Fruit fly (Drosophila melanogaster) whole organism, embryonic: Measurements from ENCODE around the gene Rrp47.

ENCODE experiments used
- CG10274 ChIP-seq: fragments of 200-800 bp; sonication (Bioruptor generic); optimal IDR thresholded peaks from 3 replicates; lab custom pipeline; 2017; ENCODE audit warnings: missing biosample characterization, mild to moderate bottlenecking, missing genetic modification characterization
- CG10431 ChIP-seq: fragments of 200-800 bp; sonication (Bioruptor generic); optimal IDR thresholded peaks from 3 replicates; lab custom pipeline; 2018; ENCODE audit warnings: missing biosample characterization, mild to moderate bottlenecking, missing genetic modification characterization
- CG11247 ChIP-seq: fragments of 200-800 bp; sonication (Bioruptor generic); IDR thresholded peaks from 2 replicates; pipeline ENCODE4 v1.3.6; 2022; ENCODE audit warnings: missing biosample characterization, missing genetic modification characterization
- CG13424 ChIP-seq: fragments of 200-800 bp; sonication (Bioruptor generic); optimal IDR thresholded peaks from 2 replicates; lab custom pipeline; 2019; ENCODE audit warnings: missing biosample characterization, mild to moderate bottlenecking, missing genetic modification characterization, moderate library complexity
- CG2889 ChIP-seq: fragments of 200-800 bp; sonication (Bioruptor generic); IDR thresholded peaks from 3 replicates; pipeline ENCODE4 v1.3.6; 2022; ENCODE audit warnings: missing biosample characterization, missing genetic modification characterization
- CG34376 ChIP-seq: fragments of 200-800 bp; sonication (Bioruptor generic); optimal IDR thresholded peaks from 2 replicates; lab custom pipeline; 2018; ENCODE audit warnings: missing biosample characterization, mild to moderate bottlenecking, missing genetic modification characterization
- CG4360 ChIP-seq: fragments of 200-800 bp; sonication (Bioruptor generic); IDR thresholded peaks from 2 replicates; pipeline ENCODE4 v1.3.6; 2022; ENCODE audit warnings: missing biosample characterization, missing genetic modification characterization
- CG4707 ChIP-seq: fragments of 200-800 bp; sonication (Bioruptor generic); optimal IDR thresholded peaks from 2 replicates; lab custom pipeline; 2018; ENCODE audit warnings: missing biosample characterization, mild to moderate bottlenecking, missing genetic modification characterization, moderate library complexity
- CG7271 ChIP-seq: fragments of 200-800 bp; sonication (Bioruptor generic); optimal IDR thresholded peaks from 2 replicates; lab custom pipeline; 2018; ENCODE audit warnings: missing biosample characterization, mild to moderate bottlenecking, missing genetic modification characterization, moderate library complexity
- CG7963 ChIP-seq: fragments of 200-800 bp; sonication (Bioruptor generic); IDR thresholded peaks from 3 replicates; pipeline ENCODE4 v1.3.6; 2022; ENCODE audit warnings: missing biosample characterization, missing genetic modification characterization; ENCODE audit not compliant: partially characterized antibody
- CG8765 ChIP-seq: fragments of 200-800 bp; sonication (Bioruptor generic); IDR thresholded peaks from 2 replicates; pipeline ENCODE4 v1.3.6; 2022; ENCODE audit warnings: missing biosample characterization, missing genetic modification characterization
- CG9817 ChIP-seq: fragments of 200-800 bp; sonication (Bioruptor generic); optimal IDR thresholded peaks from 2 replicates; lab custom pipeline; 2018; ENCODE audit warnings: missing biosample characterization, mild to moderate bottlenecking, missing genetic modification characterization, moderate library complexity
- Camta ChIP-seq: fragments of 200-800 bp; sonication (Bioruptor generic); optimal IDR thresholded peaks from 2 replicates; lab custom pipeline; 2016; ENCODE audit warnings: missing biosample characterization, missing genetic modification characterization
- CkIIα-i1 ChIP-seq: fragments of 200-800 bp; sonication (Bioruptor generic); IDR thresholded peaks from 2 replicates; pipeline ENCODE4 v1.3.6; 2022; ENCODE audit warnings: missing biosample characterization, missing genetic modification characterization
- D19B ChIP-seq: fragments of 200-800 bp; sonication (Bioruptor generic); optimal IDR thresholded peaks from 2 replicates; lab custom pipeline; 2017; ENCODE audit warnings: missing biosample characterization, mild to moderate bottlenecking, missing genetic modification characterization
- Fer1 ChIP-seq: fragments of 200-800 bp; sonication (Bioruptor generic); optimal IDR thresholded peaks from 2 replicates; lab custom pipeline; 2017; ENCODE audit warnings: missing biosample characterization, mild to moderate bottlenecking, missing genetic modification characterization
- Fer2 ChIP-seq: fragments of 200-800 bp; sonication (Bioruptor generic); optimal IDR thresholded peaks from 2 replicates; lab custom pipeline; 2018; ENCODE audit warnings: missing biosample characterization, mild to moderate bottlenecking, missing genetic modification characterization, moderate library complexity
- Hr39 ChIP-seq: fragments of >200 bp; optimal IDR thresholded peaks from 2 replicates; lab custom pipeline; 2017
- Mad ChIP-seq: fragments of 200-800 bp; sonication (Bioruptor generic); optimal IDR thresholded peaks from 2 replicates; lab custom pipeline; 2016; ENCODE audit warnings: missing biosample characterization, missing genetic modification characterization
- NC2β ChIP-seq: fragments of 200-800 bp; sonication (Bioruptor generic); optimal IDR thresholded peaks from 2 replicates; lab custom pipeline; 2016; ENCODE audit warnings: missing biosample characterization, missing genetic modification characterization
- Optix ChIP-seq: fragments of 200-800 bp; sonication (Bioruptor generic); IDR thresholded peaks from 3 replicates; pipeline ENCODE4 v1.3.6; 2022; ENCODE audit warnings: missing biosample characterization, missing genetic modification characterization
- Poxn ChIP-seq: fragments of 200-800 bp; sonication (Bioruptor generic); IDR thresholded peaks from 2 replicates; pipeline ENCODE4 v1.3.6; 2022; ENCODE audit warnings: missing biosample characterization, missing genetic modification characterization
- Rx ChIP-seq: fragments of 200-800 bp; sonication (Bioruptor generic); IDR thresholded peaks from 2 replicates; pipeline ENCODE4 v1.3.6; 2022; ENCODE audit warnings: missing biosample characterization, missing genetic modification characterization
- Side ChIP-seq: fragments of 200-800 bp; sonication (Bioruptor generic); optimal IDR thresholded peaks from 2 replicates; lab custom pipeline; 2016; ENCODE audit warnings: missing biosample characterization, missing genetic modification characterization
- Sox102F ChIP-seq: fragments of 200-800 bp; sonication (Bioruptor generic); optimal IDR thresholded peaks from 2 replicates; lab custom pipeline; 2018; ENCODE audit warnings: missing biosample characterization, mild to moderate bottlenecking, missing genetic modification characterization, moderate library complexity
- TFAM ChIP-seq: fragments of 200-800 bp; sonication (Bioruptor generic); optimal IDR thresholded peaks from 2 replicates; lab custom pipeline; 2017; ENCODE audit warnings: missing biosample characterization, missing genetic modification characterization, inconsistent platforms
- Taf1 ChIP-seq: fragments of 200-800 bp; sonication (Bioruptor generic); IDR thresholded peaks from 2 replicates; pipeline ENCODE4 v1.3.6; 2022; ENCODE audit warnings: missing biosample characterization, missing genetic modification characterization
- ase ChIP-seq: fragments of 200-800 bp; sonication (Bioruptor generic); IDR thresholded peaks from 3 replicates; pipeline ENCODE4 v1.3.6; 2022; ENCODE audit warnings: missing biosample characterization, missing genetic modification characterization
- bab2 ChIP-seq: fragments of 200-800 bp; sonication (Bioruptor generic); optimal IDR thresholded peaks from 2 replicates; lab custom pipeline; 2016; ENCODE audit warnings: missing biosample characterization, missing genetic modification characterization
- cad ChIP-seq: fragments of >200 bp; optimal IDR thresholded peaks from 2 replicates; lab custom pipeline; 2017; ENCODE audit warnings: missing biosample characterization, missing genetic modification characterization
- chif ChIP-seq, 2 experiments: fragments of 200-800 bp; sonication (Bioruptor generic); optimal IDR thresholded peaks; 3 replicates each; lab custom pipeline; 2016; ENCODE audit warnings: missing biosample characterization in 2 of 2, missing genetic modification characterization in 2 of 2
- danr ChIP-seq: fragments of 200-800 bp; sonication (Bioruptor generic); IDR thresholded peaks from 2 replicates; pipeline ENCODE4 v1.3.6; 2022; ENCODE audit warnings: missing biosample characterization, missing genetic modification characterization
- fd3F ChIP-seq: fragments of 200-800 bp; sonication (Bioruptor generic); optimal IDR thresholded peaks from 2 replicates; lab custom pipeline; 2018; ENCODE audit warnings: missing biosample characterization, mild to moderate bottlenecking, missing genetic modification characterization, moderate library complexity
- gce ChIP-seq: fragments of 200-800 bp; sonication (Bioruptor generic); IDR thresholded peaks from 3 replicates; pipeline ENCODE4 v1.3.6; 2022; ENCODE audit warnings: missing biosample characterization, missing genetic modification characterization
- gcm ChIP-seq: fragments of 200-800 bp; sonication (Bioruptor generic); optimal IDR thresholded peaks from 2 replicates; lab custom pipeline; 2019; ENCODE audit warnings: missing biosample characterization, mild to moderate bottlenecking, missing genetic modification characterization, moderate library complexity
- gcm2 ChIP-seq: fragments of 200-800 bp; sonication (Bioruptor generic); optimal IDR thresholded peaks from 2 replicates; lab custom pipeline; 2016; ENCODE audit warnings: missing biosample characterization, missing genetic modification characterization
- gsb-n ChIP-seq: fragments of 200-800 bp; sonication (Bioruptor generic); optimal IDR thresholded peaks from 3 replicates; lab custom pipeline; 2018; ENCODE audit warnings: missing biosample characterization, mild to moderate bottlenecking, missing genetic modification characterization
- hb ChIP-seq: fragments of 200-800 bp; sonication (Bioruptor generic); IDR thresholded peaks from 3 replicates; pipeline ENCODE4 v1.3.6; 2022; ENCODE audit warnings: missing biosample characterization, missing genetic modification characterization; ENCODE audit not compliant: partially characterized antibody
- hth ChIP-seq: fragments of >200 bp; optimal IDR thresholded peaks from 2 replicates; lab custom pipeline; 2017; ENCODE audit warnings: inconsistent platforms
- insv ChIP-seq, 2 experiments: fragments of 200-800 bp; sonication (Bioruptor generic); optimal IDR thresholded peaks; 3 replicates each; lab custom pipeline; 2016 to 2018; ENCODE audit warnings: missing biosample characterization in 2 of 2, missing genetic modification characterization in 2 of 2
- lmd ChIP-seq: fragments of 200-800 bp; sonication (Bioruptor generic); IDR thresholded peaks from 2 replicates; pipeline ENCODE4 v1.3.6; 2022; ENCODE audit warnings: missing biosample characterization, missing genetic modification characterization
- odd ChIP-seq: fragments of 200-800 bp; sonication (Bioruptor generic); optimal IDR thresholded peaks from 2 replicates; lab custom pipeline; 2017; ENCODE audit warnings: missing biosample characterization, mild to moderate bottlenecking, missing genetic modification characterization
- onecut ChIP-seq: fragments of 200-800 bp; sonication (Bioruptor generic); IDR thresholded peaks from 2 replicates; pipeline ENCODE4 v1.3.6; 2022; ENCODE audit warnings: missing biosample characterization, missing genetic modification characterization
- ranshi ChIP-seq: fragments of 200-800 bp; sonication (Bioruptor generic); IDR thresholded peaks from 2 replicates; pipeline ENCODE4 v1.3.6; 2022; ENCODE audit warnings: missing biosample characterization, missing genetic modification characterization
- row ChIP-seq: fragments of 200-800 bp; sonication (Bioruptor generic); IDR thresholded peaks from 3 replicates; pipeline ENCODE4 v1.3.6; 2022; ENCODE audit warnings: missing biosample characterization, missing genetic modification characterization
- schlank ChIP-seq: fragments of 200-800 bp; sonication (Bioruptor generic); optimal IDR thresholded peaks from 2 replicates; lab custom pipeline; 2018; ENCODE audit warnings: missing biosample characterization, mild to moderate bottlenecking, missing genetic modification characterization
- tap ChIP-seq: fragments of 200-800 bp; optimal IDR thresholded peaks from 3 replicates; lab custom pipeline; 2019; ENCODE audit warnings: missing biosample characterization, mild to moderate bottlenecking, missing genetic modification characterization, moderate library complexity
- tin ChIP-seq: fragments of 200-800 bp; sonication (Bioruptor generic); optimal IDR thresholded peaks from 3 replicates; lab custom pipeline; 2016; ENCODE audit warnings: missing biosample characterization, missing genetic modification characterization
- tll ChIP-seq, 2 experiments: fragments of 200-800 bp in 1 of 2; fragments of >200 bp in 1 of 2; sonication (Bioruptor generic) in 1 of 2; optimal IDR thresholded peaks; 2 replicates each; lab custom pipeline; 2017 to 2019; ENCODE audit warnings: missing biosample characterization in 2 of 2, missing genetic modification characterization in 2 of 2, mild to moderate bottlenecking in 1 of 2, moderate library complexity in 1 of 2
- ttk ChIP-seq: fragments of 200-800 bp; sonication (Bioruptor generic); IDR thresholded peaks from 2 replicates; pipeline ENCODE4 v2.1.2; 2022; ENCODE audit warnings: missing biosample characterization, missing genetic modification characterization
- vnd ChIP-seq: fragments of 200-800 bp; sonication (Bioruptor generic); IDR thresholded peaks from 3 replicates; pipeline ENCODE4 v1.3.6; 2022; ENCODE audit warnings: missing biosample characterization, missing genetic modification characterization; ENCODE audit not compliant: partially characterized antibody
- zfh1 ChIP-seq: fragments of 200-800 bp; sonication (Bioruptor generic); IDR thresholded peaks from 3 replicates; pipeline ENCODE4 v1.3.6; 2022; ENCODE audit warnings: missing biosample characterization, missing genetic modification characterization
- zfh2 ChIP-seq: fragments of 200-800 bp; sonication (Bioruptor generic); optimal IDR thresholded peaks from 2 replicates; lab custom pipeline; 2016; ENCODE audit warnings: missing biosample characterization, missing genetic modification characterization

Gene Rrp47

DNA sequence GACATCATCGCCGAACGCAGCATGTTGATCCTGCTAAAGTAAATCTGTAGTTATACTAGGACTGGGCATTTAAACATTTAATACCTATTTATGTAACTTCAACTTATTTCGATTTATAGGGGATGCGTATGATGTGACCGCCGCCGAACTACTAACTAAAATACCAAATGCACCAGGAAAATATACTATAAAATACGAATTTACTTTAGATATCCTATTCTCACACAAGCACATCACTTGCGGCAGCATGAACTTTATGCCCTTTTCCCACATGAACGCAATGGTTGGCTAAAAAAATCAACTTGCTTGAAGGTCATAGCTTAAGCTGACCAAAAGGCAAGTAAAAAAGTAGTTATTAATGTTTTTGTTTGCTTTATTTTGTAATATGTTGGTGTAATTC is 42.0 kb downstream of the Rrp47 start, which contains the start of gene ND-20 (continued):
- TF ChIP-seq ttk (no peak), gcm2 (no peak), hth (lab: Kevin White, UChicago) (no peak), Fer1 (no peak), hb (GFP tag; lab: Robert Waterston, UW) (no peak), tap (tag; lab: Kevin White, UChicago) (no peak), zfh2 (GFP tag; lab: Kevin White, UChicago) (peak; percentile 47), Camta (GFP tag; lab: Kevin White, UChicago) (no peak), Hr39 (lab: Kevin White, UChicago) (no peak), Fer2 (tag; lab: Kevin White, UChicago) (no peak), schlank (tag; lab: Kevin White, UChicago) (no peak), CG2889 (GFP tag; lab: Robert Waterston, UW) (no peak), CG4707 (no peak), onecut (GFP tag; lab: Robert Waterston, UW) (no peak), Side (no peak), Poxn (GFP tag; lab: Robert Waterston, UW) (no peak), bab2 (GFP tag; lab: Kevin White, UChicago) (no peak), CG34376 (GFP tag; lab: Kevin White, UChicago) (no peak), CG4360 (GFP tag; lab: Robert Waterston, UW) (no peak), insv (GFP tag; optimal IDR thresholded peaks at IDR 0.05; lab: Kevin White, UChicago) (no peak), vnd (GFP tag; lab: Robert Waterston, UW) (no peak), ase (GFP tag; lab: Robert Waterston, UW) (no peak), cad (GFP tag; lab: Kevin White, UChicago) (no peak), chif (GFP tag; optimal IDR thresholded peaks at IDR 0.05; lab: Kevin White, UChicago) (no peak), Taf1 (no peak), D19B (GFP tag; lab: Kevin White, UChicago) (no peak), gcm (GFP tag; lab: Kevin White, UChicago) (peak; percentile 13), NC2β (GFP tag; lab: Kevin White, UChicago) (peak; percentile 4), CkIIα-i1 (GFP tag; lab: Robert Waterston, UW) (no peak), CG9817 (tag; lab: Kevin White, UChicago) (no peak), CG10274 (GFP tag; lab: Kevin White, UChicago) (no peak), tin (GFP tag; lab: Kevin White, UChicago) (no peak), ranshi (no peak), CG8765 (GFP tag; lab: Robert Waterston, UW) (no peak), Optix (GFP tag; lab: Robert Waterston, UW) (no peak), tll (GFP tag; optimal IDR thresholded peaks at IDR 0.05; lab: Kevin White, UChicago) (no peak), gce (GFP tag; lab: Robert Waterston, UW) (no peak), zfh1 (GFP tag; lab: Robert Waterston, UW) (0 out of 3 replicates have a peak, but pooled peaks have one; percentile 8), Rx (GFP tag; lab: Robert Waterston, UW) (no peak), row (peak; percentile 85), danr (GFP tag; lab: Robert Waterston, UW) (no peak), CG10431 (GFP tag; lab: Kevin White, UChicago) (no peak), CG13424 (tag; lab: Kevin White, UChicago) (peak; percentile 4), CG7963 (no peak), CG11247 (GFP tag; lab: Robert Waterston, UW) (no peak), Mad (GFP tag; lab: Kevin White, UChicago) (peak; percentile 46), gsb-n (tag; lab: Kevin White, UChicago) (no peak), TFAM (GFP tag; lab: Kevin White, UChicago) (no peak), odd (no peak), lmd (GFP tag; lab: Robert Waterston, UW) (no peak), fd3F (GFP tag; lab: Kevin White, UChicago) (no peak), Sox102F (GFP tag; lab: Kevin White, UChicago) (no peak), CG7271 (tag; lab: Kevin White, UChicago) (no peak)
